Fruit fly (Drosophila melanogaster) whole organism, embryonic: ENCODE data around the gene CG15336.

Source experiments
- Antp ChIP-seq: fragments of 200-800 bp; sonication (Bioruptor generic); optimal IDR thresholded peaks from 3 replicates; lab custom pipeline; 2016; ENCODE audit warnings: missing biosample characterization, missing genetic modification characterization
- CG17612 ChIP-seq: fragments of 200-800 bp; sonication (Bioruptor generic); IDR thresholded peaks from 2 replicates; pipeline ENCODE4 v1.3.6; 2022; ENCODE audit warnings: missing biosample characterization, missing genetic modification characterization
- CG6854 ChIP-seq: fragments of 200-800 bp; sonication (Bioruptor generic); optimal IDR thresholded peaks from 3 replicates; lab custom pipeline; 2017; ENCODE audit warnings: missing biosample characterization, mild to moderate bottlenecking, missing genetic modification characterization
- CG9797 ChIP-seq: fragments of 200-800 bp; sonication (Bioruptor generic); optimal IDR thresholded peaks from 3 replicates; lab custom pipeline; 2018; ENCODE audit warnings: missing biosample characterization, mild to moderate bottlenecking, missing genetic modification characterization
- E2f1 ChIP-seq: fragments of 200-800 bp; sonication (Bioruptor generic); IDR thresholded peaks from 2 replicates; pipeline ENCODE4 v1.3.6; 2022; ENCODE audit warnings: missing biosample characterization, missing genetic modification characterization
- trh ChIP-seq: fragments of 200-800 bp; sonication (Bioruptor generic); optimal IDR thresholded peaks from 2 replicates; lab custom pipeline; 2016; ENCODE audit warnings: missing biosample characterization, missing genetic modification characterization

- TF ChIP-seq CG9797 (GFP tag; lab: Kevin White, UChicago) (no peak), E2f1 (GFP tag; lab: Robert Waterston, UW) (no peak), CG6854 (GFP tag; lab: Kevin White, UChicago) (no peak), CG17612 (GFP tag; lab: Robert Waterston, UW) (no peak), trh (no peak), Antp (GFP tag; lab: Kevin White, UChicago) (no peak)
These were observed 47.0 kb upstream of the CG15336 start for dm6 chrX:8100826-8101079.
